Worm (Caenorhabditis elegans) whole organism, late embryonic: ENCODE results near the gene M153.5.

Experiments
- C38D4.7 ChIP-seq: fragments of 200-800 bp; sonication (Bioruptor generic); optimal IDR thresholded peaks from 2 replicates; lab custom pipeline; 2018; ENCODE audit warnings: mild to moderate bottlenecking, missing genetic modification characterization, moderate library complexity, missing compliant biosample characterization
- F13H6.1 ChIP-seq: sonication (generic microtip); optimal IDR thresholded peaks from 2 replicates; lab custom pipeline; 2016; ENCODE audit warnings: missing genetic modification characterization, missing compliant biosample characterization
- K09A11.1 ChIP-seq: sonication (generic microtip); optimal IDR thresholded peaks from 2 replicates; lab custom pipeline; 2017; ENCODE audit warnings: antibody characterized with exemption, mild to moderate bottlenecking, missing genetic modification characterization, missing compliant biosample characterization; ENCODE audit not compliant: insufficient read depth
- Y22D7AL.16 ChIP-seq: sonication (generic microtip); optimal IDR thresholded peaks from 2 replicates; lab custom pipeline; 2016; ENCODE audit warnings: missing genetic modification characterization, missing compliant biosample characterization
- ceh-14 ChIP-seq: sonication (generic microtip); optimal IDR thresholded peaks from 2 replicates; lab custom pipeline; 2016; ENCODE audit warnings: missing genotype, missing genetic modification characterization, missing compliant biosample characterization
- ceh-18 ChIP-seq: sonication (generic microtip); optimal IDR thresholded peaks from 2 replicates; lab custom pipeline; 2016; ENCODE audit warnings: missing genetic modification characterization, missing compliant biosample characterization
- ceh-22 ChIP-seq: sonication (generic microtip); optimal IDR thresholded peaks from 2 replicates; lab custom pipeline; 2017; ENCODE audit warnings: missing biosample characterization, missing genetic modification characterization
- ceh-30 ChIP-seq: fragments of 150-350 bp; optimal IDR thresholded peaks from 2 replicates; lab custom pipeline; 2014; ENCODE audit warnings: missing biosample characterization, missing genetic modification characterization
- ceh-31 ChIP-seq: sonication (generic microtip); optimal IDR thresholded peaks from 2 replicates; lab custom pipeline; 2016; ENCODE audit warnings: missing genetic modification characterization, missing compliant biosample characterization
- ceh-34 ChIP-seq: sonication (generic microtip); optimal IDR thresholded peaks from 2 replicates; lab custom pipeline; 2016; ENCODE audit warnings: mild to moderate bottlenecking, missing genetic modification characterization, missing compliant biosample characterization
- ceh-6 ChIP-seq: fragments of 200-800 bp; sonication (Bioruptor generic); optimal IDR thresholded peaks from 2 replicates; lab custom pipeline; 2018; ENCODE audit warnings: mild to moderate bottlenecking, missing genetic modification characterization, missing compliant biosample characterization
- ceh-9 ChIP-seq: sonication (generic microtip); optimal IDR thresholded peaks from 2 replicates; lab custom pipeline; 2016; ENCODE audit warnings: mild to moderate bottlenecking, missing genetic modification characterization, inconsistent platforms, missing compliant biosample characterization
- che-1 ChIP-seq: sonication (generic microtip); optimal IDR thresholded peaks from 2 replicates; lab custom pipeline; 2016; ENCODE audit warnings: mild to moderate bottlenecking, missing genetic modification characterization, missing compliant biosample characterization
- elt-2 ChIP-seq: sonication (generic microtip); optimal IDR thresholded peaks from 2 replicates; lab custom pipeline; 2016; ENCODE audit warnings: missing genetic modification reagents, missing genetic modification characterization, missing compliant biosample characterization
- fax-1 ChIP-seq: sonication (generic microtip); optimal IDR thresholded peaks from 2 replicates; lab custom pipeline; 2016; ENCODE audit warnings: missing genotype, missing genetic modification characterization, missing compliant biosample characterization
- fkh-6 ChIP-seq: sonication (generic microtip); optimal IDR thresholded peaks from 2 replicates; lab custom pipeline; 2016; ENCODE audit warnings: missing genetic modification characterization, missing compliant biosample characterization
- gmeb-2 ChIP-seq: sonication (generic microtip); optimal IDR thresholded peaks from 2 replicates; lab custom pipeline; 2016; ENCODE audit warnings: missing genetic modification characterization, inconsistent platforms, missing compliant biosample characterization
- hlh-15 ChIP-seq: sonication (generic microtip); optimal IDR thresholded peaks from 2 replicates; lab custom pipeline; 2016; ENCODE audit warnings: missing genetic modification characterization, missing compliant biosample characterization
- hlh-30 ChIP-seq: sonication (generic microtip); optimal IDR thresholded peaks from 2 replicates; lab custom pipeline; 2017; ENCODE audit warnings: antibody characterized with exemption, missing genetic modification characterization, missing compliant biosample characterization; ENCODE audit not compliant: insufficient read depth
- lim-6 ChIP-seq: sonication (generic microtip); optimal IDR thresholded peaks from 2 replicates; lab custom pipeline; 2016; ENCODE audit warnings: missing genetic modification characterization, missing compliant biosample characterization
- mec-3 ChIP-seq: sonication (generic microtip); optimal IDR thresholded peaks from 2 replicates; lab custom pipeline; 2016; ENCODE audit warnings: borderline replicate concordance, missing genetic modification characterization, missing compliant biosample characterization
- nfya-1 ChIP-seq: sonication (generic microtip); optimal IDR thresholded peaks from 2 replicates; lab custom pipeline; 2017; ENCODE audit warnings: missing genetic modification characterization, mild to moderate bottlenecking, missing compliant biosample characterization, antibody characterized with exemption, moderate library complexity
- pros-1 ChIP-seq: fragments of 150-350 bp; optimal IDR thresholded peaks from 2 replicates; lab custom pipeline; 2014; ENCODE audit warnings: missing biosample characterization, missing genetic modification reagents, missing genetic modification characterization
- sdc-2 ChIP-seq: sonication (generic microtip); optimal IDR thresholded peaks from 2 replicates; lab custom pipeline; 2016; ENCODE audit warnings: missing genotype, missing genetic modification characterization, missing compliant biosample characterization
- sox-2 ChIP-seq: fragments of 200-800 bp; sonication (Bioruptor generic); IDR thresholded peaks from 2 replicates; pipeline ENCODE4 v1.3.6; 2022; ENCODE audit warnings: missing genetic modification reagents, missing genetic modification characterization, missing compliant biosample characterization
- syd-9 ChIP-seq: sonication (generic microtip); optimal IDR thresholded peaks from 2 replicates; lab custom pipeline; 2016; ENCODE audit warnings: mild to moderate bottlenecking, missing genetic modification characterization, moderate library complexity, missing compliant biosample characterization
- tbx-2 ChIP-seq: sonication (generic microtip); optimal IDR thresholded peaks from 2 replicates; lab custom pipeline; 2016; ENCODE audit warnings: missing genetic modification characterization, missing compliant biosample characterization
- tbx-7 ChIP-seq: sonication (generic microtip); optimal IDR thresholded peaks from 2 replicates; lab custom pipeline; 2016; ENCODE audit warnings: missing genotype, missing genetic modification characterization, missing compliant biosample characterization
- unc-42 ChIP-seq: sonication (generic microtip); optimal IDR thresholded peaks from 2 replicates; lab custom pipeline; 2016; ENCODE audit warnings: missing genotype, missing genetic modification characterization, missing compliant biosample characterization
- unc-55 ChIP-seq: sonication (generic microtip); optimal IDR thresholded peaks from 2 replicates; lab custom pipeline; 2017; ENCODE audit warnings: missing biosample characterization, missing genetic modification reagents, missing genetic modification characterization
- unc-86 ChIP-seq: sonication (generic microtip); optimal IDR thresholded peaks from 2 replicates; lab custom pipeline; 2016; ENCODE audit warnings: missing genetic modification characterization, missing compliant biosample characterization

Gene M153.5

ce11 chrX:12171631-12172348, 28.0 kb downstream of the M153.5 start, which contains the start of gene F57G12.1 (continued):
- TF ChIP-seq ceh-30 (tag; lab: Kevin White, UChicago) (peak; percentile 5), elt-2 (tag; lab: Kevin White, UChicago) (peak; percentile 50), unc-86 (tag; lab: Kevin White, UChicago) (no peak), hlh-30 (tag; lab: Kevin White, UChicago) (peak; percentile 79), ceh-9 (tag; lab: Kevin White, UChicago) (no peak), tbx-7 (no peak), lim-6 (tag; lab: Kevin White, UChicago) (no peak), unc-42 (tag; lab: Kevin White, UChicago) (peak; percentile 65), K09A11.1 (tag; lab: Kevin White, UChicago) (peak; percentile 1), syd-9 (tag; lab: Kevin White, UChicago) (peak; percentile 4), sox-2 (GFP tag; lab: Robert Waterston, UW) (no peak), mec-3 (tag; lab: Kevin White, UChicago) (no peak), C38D4.7 (no peak), ceh-14 (peak; percentile 75), ceh-18 (peak; percentile 66), ceh-22 (tag; lab: Kevin White, UChicago) (no peak), unc-55 (GFP tag; lab: Kevin White, UChicago) (peak; percentile 65), Y22D7AL.16 (tag; lab: Kevin White, UChicago) (no peak), nfya-1 (tag; lab: Kevin White, UChicago) (peak; percentile 84)
- TF ChIP-seq, all 69 proteins: peak for 27

DNA sequence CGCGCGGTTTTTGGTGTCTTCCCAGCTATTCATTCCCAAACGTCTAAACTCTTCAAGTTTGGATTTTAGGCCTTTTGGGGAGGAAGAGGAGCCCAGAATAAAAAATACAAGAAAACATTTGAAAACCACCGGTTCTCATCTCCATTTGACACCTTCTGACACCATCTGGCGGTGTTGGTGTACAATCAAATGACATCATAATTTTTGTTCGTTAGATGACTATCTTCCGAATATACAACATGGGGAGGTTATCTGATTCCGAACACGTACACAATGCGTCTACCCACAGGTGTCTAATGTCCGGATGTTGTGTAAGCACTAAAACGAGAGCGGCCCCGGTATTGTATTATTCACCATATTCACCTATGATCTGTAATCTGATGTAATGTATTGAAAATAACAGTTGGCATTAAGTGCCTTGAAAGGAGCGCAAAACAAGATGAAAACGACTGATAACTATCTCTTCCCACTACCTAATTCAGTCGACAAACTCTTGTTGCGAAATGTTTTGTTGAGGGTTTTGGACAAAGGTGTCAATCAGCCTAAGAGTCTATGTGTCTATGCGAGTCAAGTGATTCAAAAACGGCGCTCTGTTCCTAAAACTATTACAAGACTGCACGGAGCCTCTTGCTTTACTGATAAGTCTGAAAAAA, 28.8 kb downstream of the M153.5 start:
- no peak for TF ChIP-seq ceh-18
- TF ChIP-seq fkh-6 (tag; lab: Kevin White, UChicago): no peak
- TF ChIP-seq elt-2 (tag; lab: Kevin White, UChicago): no peak
- no peak for TF ChIP-seq gmeb-2
- TF ChIP-seq tbx-2: no peak
- TF ChIP-seq F13H6.1 (tag; lab: Kevin White, UChicago): no peak
- TF ChIP-seq, all 69 proteins: peak for 0

ce11 chrX:12173989-12174388, 30.2 kb downstream of the M153.5 start:
- no peak for TF ChIP-seq hlh-15
- TF ChIP-seq fax-1 (tag; lab: Kevin White, UChicago): no peak
- no peak for TF ChIP-seq ceh-34 (tag; lab: Kevin White, UChicago)
- no peak for TF ChIP-seq pros-1 (tag; lab: Kevin White, UChicago)
- no peak for TF ChIP-seq che-1
- TF ChIP-seq ceh-14: no peak
- no peak for TF ChIP-seq sox-2 (GFP tag; lab: Robert Waterston, UW)
- TF ChIP-seq sdc-2 (tag; lab: Kevin White, UChicago): no peak
- TF ChIP-seq unc-42 (tag; lab: Kevin White, UChicago): no peak
- TF ChIP-seq ceh-31 (tag; lab: Kevin White, UChicago): no peak

DNA sequence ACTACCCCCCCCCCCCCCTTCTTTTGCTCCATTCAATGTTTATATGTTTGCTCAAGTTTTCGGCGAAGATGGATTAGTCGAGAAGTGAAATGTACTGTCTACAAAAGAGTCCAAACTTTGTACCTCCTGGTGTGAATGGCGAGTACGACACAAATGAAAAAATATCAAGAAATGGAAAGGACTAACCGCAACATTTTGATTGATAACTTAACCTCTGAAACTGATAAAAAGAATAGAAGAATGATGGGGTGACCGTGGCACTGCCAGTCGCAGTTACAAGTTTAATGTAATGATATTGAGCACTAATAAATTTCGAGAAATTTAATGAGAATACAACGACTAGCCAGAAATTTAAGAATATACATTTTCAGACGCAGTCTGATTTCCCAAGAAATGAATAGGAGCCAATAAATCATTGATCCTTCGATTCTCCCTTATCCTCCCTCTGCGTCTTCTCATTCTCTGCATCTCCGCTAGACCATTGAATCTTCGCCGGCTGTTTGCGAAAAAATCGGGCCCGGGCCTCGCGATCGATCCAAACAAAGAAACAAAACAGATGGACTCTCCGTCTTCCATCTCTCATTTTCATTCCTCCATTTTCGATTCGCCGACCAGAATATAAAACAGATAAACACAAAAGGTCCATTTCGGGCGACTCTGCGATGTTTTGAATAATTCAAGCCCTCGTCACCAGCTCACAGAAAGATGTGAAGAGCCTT, 31.1 kb downstream of the M153.5 start:
- TF ChIP-seq nfya-1 (tag; lab: Kevin White, UChicago): peak; percentile 6
- peak; percentile 24 for TF ChIP-seq unc-55 (GFP tag; lab: Kevin White, UChicago)
- no peak for TF ChIP-seq ceh-6 (GFP tag; lab: Kevin White, UChicago)
